Fruit fly (Drosophila melanogaster) whole organism, prepupa: ENCODE results near the gene mat.
A peak's percentile ranks its signal among the peaks of the same experiment; 100 is the strongest.

Source experiments
- Blimp-1 ChIP-seq: fragments of 200-800 bp; sonication (Bioruptor generic); optimal IDR thresholded peaks from 3 replicates; lab custom pipeline; 2017; ENCODE audit warnings: missing biosample characterization, missing genetic modification characterization, mild to moderate bottlenecking, moderate library complexity, missing genetic modification reagents
- CG11762 ChIP-seq: fragments of 200-800 bp; sonication (Bioruptor generic); optimal IDR thresholded peaks from 3 replicates; lab custom pipeline; 2016; ENCODE audit warnings: missing biosample characterization, missing genetic modification characterization; ENCODE audit not compliant: insufficient read depth
- CG15336 ChIP-seq: fragments of 200-800 bp; sonication (Bioruptor generic); IDR thresholded peaks from 2 replicates; pipeline ENCODE4 v1.3.6; 2022; ENCODE audit warnings: missing biosample characterization, missing genetic modification characterization
- CG1621 ChIP-seq: fragments of 200-800 bp; sonication (Bioruptor generic); optimal IDR thresholded peaks from 3 replicates; lab custom pipeline; 2018; ENCODE audit warnings: missing biosample characterization, mild to moderate bottlenecking, missing genetic modification characterization
- CG16779 ChIP-seq: fragments of 200-800 bp; sonication (Bioruptor generic); optimal IDR thresholded peaks from 3 replicates; lab custom pipeline; 2017; ENCODE audit warnings: missing biosample characterization, mild to moderate bottlenecking, missing genetic modification characterization
- CG32006 ChIP-seq: fragments of 200-800 bp; sonication (Bioruptor generic); optimal IDR thresholded peaks from 3 replicates; lab custom pipeline; 2017; ENCODE audit warnings: missing biosample characterization, mild to moderate bottlenecking, missing genetic modification characterization
- CG3919 ChIP-seq: fragments of 200-800 bp; sonication (Bioruptor generic); optimal IDR thresholded peaks from 3 replicates; lab custom pipeline; 2016; ENCODE audit warnings: missing biosample characterization, missing genetic modification characterization
- CG6163 ChIP-seq: fragments of 200-800 bp; sonication (Bioruptor generic); IDR thresholded peaks from 3 replicates; pipeline ENCODE4 v1.3.6; 2022; ENCODE audit warnings: missing biosample characterization, missing genetic modification characterization
- CG6276 ChIP-seq: fragments of 200-800 bp; sonication (Bioruptor generic); optimal IDR thresholded peaks from 2 replicates; lab custom pipeline; 2017; ENCODE audit warnings: missing biosample characterization, mild to moderate bottlenecking, missing genetic modification characterization
- CG6792 ChIP-seq: fragments of 200-800 bp; sonication (Bioruptor generic); optimal IDR thresholded peaks from 3 replicates; lab custom pipeline; 2016; ENCODE audit warnings: missing biosample characterization, missing genetic modification characterization
- CG6808 ChIP-seq: fragments of 200-800 bp; sonication (Bioruptor generic); optimal IDR thresholded peaks from 3 replicates; lab custom pipeline; 2017; ENCODE audit warnings: missing biosample characterization, missing genetic modification characterization, mild to moderate bottlenecking, moderate library complexity, missing genetic modification reagents
- CG6854 ChIP-seq: fragments of 200-800 bp; sonication (Bioruptor generic); optimal IDR thresholded peaks from 2 replicates; lab custom pipeline; 2017; ENCODE audit warnings: missing biosample characterization, mild to moderate bottlenecking, missing genetic modification characterization
- CG8119 ChIP-seq: fragments of 200-800 bp; sonication (Bioruptor generic); IDR thresholded peaks from 3 replicates; pipeline ENCODE4 v1.3.6; 2022; ENCODE audit warnings: missing biosample characterization, missing genetic modification characterization
- CG8319 ChIP-seq: fragments of 200-800 bp; sonication (Bioruptor generic); optimal IDR thresholded peaks from 3 replicates; lab custom pipeline; 2016; ENCODE audit warnings: missing biosample characterization, missing genetic modification characterization
- Eip78C ChIP-seq: fragments of 200-800 bp; sonication (Bioruptor generic); peaks from one replicate; lab custom pipeline; 2016; ENCODE audit warnings: missing biosample characterization, missing genetic modification characterization
- Ets21C ChIP-seq: fragments of 200-800 bp; sonication (Bioruptor generic); optimal IDR thresholded peaks from 3 replicates; lab custom pipeline; 2016; ENCODE audit warnings: missing biosample characterization, missing genetic modification characterization
- Ets96B ChIP-seq: fragments of 200-800 bp; optimal IDR thresholded peaks from 2 replicates; lab custom pipeline; 2019; ENCODE audit warnings: missing biosample characterization, mild to moderate bottlenecking, missing genetic modification characterization, moderate library complexity
- Hr4 ChIP-seq: fragments of 200-800 bp; sonication (Bioruptor generic); optimal IDR thresholded peaks from 3 replicates; lab custom pipeline; 2016; ENCODE audit warnings: missing biosample characterization, missing genetic modification characterization
- OdsH ChIP-seq: fragments of 200-800 bp; sonication (Bioruptor generic); optimal IDR thresholded peaks from 3 replicates; lab custom pipeline; 2016; ENCODE audit warnings: missing biosample characterization, missing genetic modification characterization
- Sox102F ChIP-seq: fragments of 200-800 bp; sonication (Bioruptor generic); optimal IDR thresholded peaks from 2 replicates; lab custom pipeline; 2016; ENCODE audit warnings: missing biosample characterization, mild to moderate bottlenecking, missing genetic modification characterization
- Sox14 ChIP-seq: fragments of 200-800 bp; sonication (Bioruptor generic); optimal IDR thresholded peaks from 3 replicates; lab custom pipeline; 2016; ENCODE audit warnings: missing biosample characterization, missing genetic modification characterization
- achi ChIP-seq: fragments of 200-800 bp; sonication (Bioruptor generic); optimal IDR thresholded peaks from 3 replicates; lab custom pipeline; 2016; ENCODE audit warnings: missing biosample characterization, missing genetic modification characterization
- cyc ChIP-seq: fragments of 200-800 bp; sonication (Bioruptor generic); optimal IDR thresholded peaks from 3 replicates; lab custom pipeline; 2016; ENCODE audit warnings: missing biosample characterization, missing genetic modification characterization
- dac ChIP-seq: fragments of 200-800 bp; sonication (Bioruptor generic); optimal IDR thresholded peaks from 2 replicates; lab custom pipeline; 2017; ENCODE audit warnings: missing biosample characterization, mild to moderate bottlenecking, missing genetic modification characterization
- eg ChIP-seq: fragments of 200-800 bp; sonication (Bioruptor generic); IDR thresholded peaks from 3 replicates; pipeline ENCODE4 v1.3.6; 2022; ENCODE audit warnings: missing biosample characterization, missing genetic modification characterization
- esn ChIP-seq: fragments of 200-800 bp; sonication (Bioruptor generic); optimal IDR thresholded peaks from 2 replicates; lab custom pipeline; 2016; ENCODE audit warnings: missing biosample characterization, mild to moderate bottlenecking, missing genetic modification characterization, moderate library complexity
- fd59A ChIP-seq: fragments of 200-800 bp; sonication (Bioruptor generic); optimal IDR thresholded peaks from 2 replicates; lab custom pipeline; 2017; ENCODE audit warnings: missing biosample characterization, mild to moderate bottlenecking, missing genetic modification characterization, missing genetic modification reagents
- fd85E ChIP-seq: fragments of 200-800 bp; sonication (Bioruptor generic); optimal IDR thresholded peaks from 3 replicates; lab custom pipeline; 2016; ENCODE audit warnings: missing biosample characterization, missing genetic modification characterization
- fkh ChIP-seq: fragments of 200-800 bp; sonication (Bioruptor generic); optimal IDR thresholded peaks from 3 replicates; lab custom pipeline; 2017; ENCODE audit warnings: missing biosample characterization, mild to moderate bottlenecking, missing genetic modification characterization, moderate library complexity
- lz ChIP-seq: fragments of 200-800 bp; sonication (Bioruptor generic); optimal IDR thresholded peaks from 3 replicates; lab custom pipeline; 2016; ENCODE audit warnings: missing biosample characterization, missing genetic modification characterization
- net ChIP-seq: fragments of 200-800 bp; sonication (Bioruptor generic); optimal IDR thresholded peaks from 3 replicates; lab custom pipeline; 2016; ENCODE audit warnings: missing biosample characterization, missing genetic modification characterization
- pdm3 ChIP-seq: fragments of 200-800 bp; sonication (Bioruptor generic); optimal IDR thresholded peaks from 3 replicates; lab custom pipeline; 2016; ENCODE audit warnings: missing biosample characterization, missing genetic modification characterization
- ss ChIP-seq, 2 experiments: fragments of 200-800 bp; sonication (Bioruptor generic); optimal IDR thresholded peaks; 2 replicates in 1 of 2; 3 replicates in 1 of 2; lab custom pipeline; 2017 to 2018; ENCODE audit warnings: mild to moderate bottlenecking in 2 of 2, missing biosample characterization in 2 of 2, missing genetic modification characterization in 2 of 2, moderate library complexity in 1 of 2
- svp ChIP-seq: fragments of 200-800 bp; sonication (Bioruptor generic); peaks from one replicate; lab custom pipeline; 2016; ENCODE audit warnings: missing biosample characterization, missing genetic modification characterization
- vri ChIP-seq: fragments of 200-800 bp; sonication (Bioruptor generic); optimal IDR thresholded peaks from 3 replicates; lab custom pipeline; 2016; ENCODE audit warnings: missing biosample characterization, mild to moderate bottlenecking, missing genetic modification characterization

The mat gene

DNA sequence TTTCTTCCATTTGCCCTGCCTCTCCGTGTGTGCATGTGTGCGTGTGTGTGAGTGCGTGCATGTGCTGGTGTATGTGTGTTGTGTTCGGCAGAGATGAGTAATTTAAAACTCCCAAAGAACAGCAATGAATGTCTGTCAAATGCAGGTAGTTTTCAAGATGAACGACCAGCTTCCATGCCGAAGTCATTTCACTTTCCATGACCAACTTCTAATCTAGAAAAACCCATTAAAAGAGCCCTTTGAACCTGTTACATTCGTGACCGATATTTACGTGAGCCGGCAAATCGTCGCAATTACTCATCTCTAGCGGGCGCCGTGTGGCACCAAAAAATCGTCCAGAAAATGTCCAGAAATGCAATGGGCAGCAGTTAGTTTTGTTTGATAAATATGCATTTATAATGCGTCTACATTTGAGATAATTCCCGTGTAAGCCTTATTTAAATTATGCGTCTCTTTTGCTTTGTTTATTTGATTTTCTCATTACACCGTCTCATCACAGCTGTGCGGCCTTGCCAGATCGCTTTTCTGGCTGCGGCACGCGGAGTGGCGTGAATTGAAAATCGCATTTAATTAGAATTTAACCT lies 30.2 kb upstream of the mat start (continued):
- TF ChIP-seq CG1621 (tag; lab: Kevin White, UChicago) (no peak), pdm3 (peak; percentile 44), cyc (GFP tag; lab: Kevin White, UChicago) (peak; percentile 52), OdsH (GFP tag; lab: Kevin White, UChicago) (peak; percentile 59), achi (GFP tag; lab: Kevin White, UChicago) (peak; percentile 67), Ets96B (tag; lab: Kevin White, UChicago) (peak; percentile 22), CG3919 (GFP tag; lab: Kevin White, UChicago) (peak; percentile 54), CG16779 (tag; lab: Kevin White, UChicago) (no peak), CG11762 (GFP tag; lab: Kevin White, UChicago) (peak; percentile 30)

dm6 chr3L:875416-876011 lies 27.2 kb upstream of the mat start:
- TF ChIP-seq CG1621 (tag; lab: Kevin White, UChicago) = no peak
- TF ChIP-seq Hr4 = peak; percentile 34
- TF ChIP-seq CG15336 (GFP tag; lab: Robert Waterston, UW) = peak; percentile 18; the same call in 1 of the 2 replicates
- peak; percentile 35; the same call in 2 of the 3 replicates for TF ChIP-seq CG6163 (GFP tag; lab: Robert Waterston, UW)
- peak; percentile 4 for TF ChIP-seq Eip78C
- peak; percentile 11 for TF ChIP-seq achi (GFP tag; lab: Kevin White, UChicago)
- TF ChIP-seq CG32006 = peak; percentile 54
- peak; percentile 35 for TF ChIP-seq CG6276 (GFP tag; lab: Kevin White, UChicago)
- TF ChIP-seq OdsH (GFP tag; lab: Kevin White, UChicago) = no peak

DNA sequence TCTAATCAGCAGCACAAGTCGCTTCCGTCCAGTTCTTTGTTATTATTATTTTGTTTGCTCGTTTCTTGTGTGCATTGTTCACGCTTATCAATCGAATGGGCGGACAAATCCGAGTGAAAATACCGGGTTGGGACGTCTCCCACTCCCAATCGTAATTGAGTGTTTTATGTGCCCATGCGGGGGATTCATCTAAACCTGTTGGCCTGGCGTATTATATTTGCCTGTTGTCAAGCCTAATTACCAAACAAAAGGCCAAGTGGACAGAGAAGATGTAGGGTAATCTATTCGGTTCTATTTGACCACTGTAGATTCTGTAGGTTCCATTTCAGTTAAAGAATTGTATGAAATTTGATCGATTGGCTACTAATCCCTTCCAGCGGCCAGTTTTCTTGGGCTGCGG lies 26.6 kb upstream of the mat start:
- TF ChIP-seq eg (GFP tag; lab: Robert Waterston, UW) (0 out of 3 replicates have a peak, but pooled peaks have one; percentile 35), Sox14 (GFP tag; lab: Kevin White, UChicago) (peak; percentile 24), dac (no peak)

dm6 chr3L:876656-877055 lies 26.0 kb upstream of the mat start:
- TF ChIP-seq CG6792 (GFP tag; lab: Kevin White, UChicago) = no peak
- 0 out of 3 replicates have a peak, but pooled peaks have one; percentile 16 for TF ChIP-seq CG8119 (GFP tag; lab: Robert Waterston, UW)
- no peak for TF ChIP-seq fd85E (GFP tag; lab: Kevin White, UChicago)
- peak in 1 of 2 experiments; percentile 24 for TF ChIP-seq ss (GFP tag; optimal IDR thresholded peaks at IDR 0.05; lab: Kevin White, UChicago)
- TF ChIP-seq Eip78C = peak; percentile 31
- TF ChIP-seq CG8319 = no peak

DNA sequence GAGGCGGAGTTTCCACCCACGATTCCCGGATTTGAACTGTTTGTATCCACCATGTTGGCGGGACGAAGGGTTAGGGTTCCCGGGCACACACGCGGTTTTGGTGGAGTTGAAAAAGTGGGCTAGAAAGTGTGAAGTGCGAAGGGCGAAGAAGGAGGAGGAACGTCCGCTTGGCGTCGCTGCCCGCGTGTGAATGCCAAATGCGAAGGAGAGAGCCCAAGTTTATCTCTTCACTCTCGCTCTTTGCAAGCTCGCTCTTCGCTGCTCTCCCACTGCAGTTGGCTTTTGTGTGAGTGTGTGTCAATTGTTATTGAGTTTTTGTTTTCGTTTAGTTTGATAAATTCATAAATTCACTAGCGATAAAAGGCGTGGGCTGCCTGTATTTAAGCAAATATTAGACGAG lies 21.8 kb upstream of the mat start:
- TF ChIP-seq fd85E (GFP tag; lab: Kevin White, UChicago) (no peak), CG3919 (GFP tag; lab: Kevin White, UChicago) (peak; percentile 14), vri (GFP tag; lab: Kevin White, UChicago) (peak; percentile 2), CG1621 (tag; lab: Kevin White, UChicago) (peak; percentile 1), CG8119 (GFP tag; lab: Robert Waterston, UW) (0 out of 3 replicates have a peak, but pooled peaks have one; percentile 16), Eip78C (peak; percentile 37), Blimp-1 (GFP tag; lab: Kevin White, UChicago) (no peak), eg (GFP tag; lab: Robert Waterston, UW) (peak; percentile 18; the same call in 1 of the 3 replicates), CG6854 (GFP tag; lab: Kevin White, UChicago) (peak; percentile 30), lz (GFP tag; lab: Kevin White, UChicago) (no peak)

DNA sequence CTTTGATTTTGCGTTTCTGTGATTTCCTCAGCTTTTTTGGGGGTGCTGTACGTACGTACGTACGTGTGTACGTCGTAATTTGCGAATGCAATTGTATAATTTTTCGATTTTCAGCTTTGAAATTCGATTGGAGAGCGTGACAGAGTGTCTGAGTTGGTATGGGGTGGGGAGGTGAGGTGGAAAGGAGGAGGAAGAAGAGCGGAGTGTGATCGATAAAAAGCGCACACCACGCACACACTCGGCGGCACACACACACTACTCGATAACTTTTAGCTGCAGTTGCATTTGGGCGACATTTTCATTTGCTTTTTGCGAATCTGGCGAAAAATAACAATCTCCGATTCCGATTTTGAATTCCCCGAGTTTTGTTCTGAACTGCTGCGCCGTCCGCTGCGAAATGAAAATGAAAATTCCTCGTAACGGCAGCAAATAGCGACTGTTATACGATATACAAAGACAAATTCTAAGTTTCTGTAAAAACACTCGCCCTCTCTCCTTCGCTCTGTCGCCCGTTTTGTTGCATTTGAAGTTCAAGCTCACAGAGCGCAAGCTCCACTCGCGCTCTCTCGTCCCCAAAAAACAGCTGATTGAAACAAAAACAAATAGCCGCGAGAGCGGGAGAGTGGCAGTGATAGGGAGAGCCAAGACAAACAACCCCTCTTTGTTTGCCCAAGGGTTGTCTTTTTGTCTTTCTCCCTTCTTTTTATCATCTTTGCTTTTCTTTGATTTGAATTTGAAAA lies 21.0 kb upstream of the mat start, which contains the start of gene CG13907:
CG13907 (minus strand) TSS at position 518 of the 740 bp plus-strand sequence.
- TF ChIP-seq svp (GFP tag; lab: Kevin White, UChicago) (no peak), Sox102F (peak; percentile 30), CG6792 (GFP tag; lab: Kevin White, UChicago) (no peak), ss (GFP tag; optimal IDR thresholded peaks at IDR 0.05; lab: Kevin White, UChicago) (peak; percentile 1 to 8), fd59A (no peak), CG6808 (no peak), fkh (peak; percentile 65), Hr4 (no peak), CG6854 (GFP tag; lab: Kevin White, UChicago) (peak; percentile 32), eg (GFP tag; lab: Robert Waterston, UW) (0 out of 3 replicates have a peak, but pooled peaks have one; percentile 13), Ets21C (GFP tag; lab: Kevin White, UChicago) (no peak), esn (GFP tag; lab: Kevin White, UChicago) (no peak), net (GFP tag; lab: Kevin White, UChicago) (peak; percentile 16), CG16779 (tag; lab: Kevin White, UChicago) (peak; percentile 39), Sox14 (GFP tag; lab: Kevin White, UChicago) (peak; percentile 45)
